Worm (Caenorhabditis elegans) whole organism, L1 larva: ENCODE measurements around the gene C04E7.3.

Experiments
- C04F5.9 ChIP-seq: sonication (generic microtip); optimal IDR thresholded peaks from 2 replicates; lab custom pipeline; 2016; ENCODE audit warnings: missing genetic modification characterization, missing compliant biosample characterization
- dpl-1 ChIP-seq, 3 experiments: fragments of 150-350 bp in 2 of 3; sonication (generic microtip) in 1 of 3; optimal IDR thresholded peaks; 2 replicates each; lab custom pipeline; 2014 to 2017; ENCODE audit warnings: missing biosample characterization in 3 of 3, missing genetic modification characterization in 3 of 3, missing genetic modification reagents in 3 of 3
- sox-4 ChIP-seq: sonication (generic microtip); optimal IDR thresholded peaks from 2 replicates; lab custom pipeline; 2016; ENCODE audit warnings: missing genetic modification characterization, missing compliant biosample characterization

DNA sequence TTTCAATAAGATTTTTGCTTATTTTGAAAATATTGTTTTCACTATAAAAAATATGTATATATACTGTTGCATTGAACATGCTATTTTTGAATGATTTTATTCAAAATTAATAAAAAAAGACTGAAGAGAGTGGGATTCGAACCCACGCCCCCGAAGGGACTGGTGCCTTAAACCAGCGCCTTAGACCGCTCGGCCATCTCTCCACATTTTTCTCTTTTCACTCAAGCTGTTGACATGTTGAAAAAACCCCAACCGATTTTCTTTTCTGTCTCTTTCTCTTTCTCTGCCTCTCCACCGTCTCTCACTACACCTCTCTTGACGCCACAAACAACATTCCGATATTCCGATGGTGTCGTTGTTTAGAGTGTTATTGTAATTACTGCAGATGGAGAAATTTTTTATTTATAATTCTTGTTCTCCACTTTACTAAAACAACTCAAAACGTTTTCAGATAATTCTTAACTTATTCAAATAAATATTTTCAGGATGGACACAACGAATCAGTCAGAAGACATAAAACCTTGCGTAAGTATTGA is 6.2 kb upstream of the C04E7.3 start, which contains the start of gene sor-3:
- TF ChIP-seq dpl-1 (GFP tag; optimal IDR thresholded peaks at IDR 0.05; lab: Kevin White, UChicago) (peak; percentile 30 to 47 (median 36)), C04F5.9 (tag; lab: Kevin White, UChicago) (no peak), sox-4 (tag; lab: Kevin White, UChicago) (peak; percentile 75)
